Fruit fly (Drosophila melanogaster): ENCODE measurements around the gene CG32228.

CG32228 gene

dm6 chr3L:20296797-20297196, 31.2 kb downstream of the CG32228 start, which contains the start of gene FRG1 (continued):
- TF ChIP-seq knrl (GFP tag; IDR thresholded peaks at IDR 0.05; ENCODE audit: partially characterized antibody) (peak; percentile 64; the same call in 2 of the 3 replicates), ham (GFP tag; IDR thresholded peaks at IDR 0.05) (no peak), pzg (GFP tag; optimal IDR thresholded peaks at IDR 0.05) (peak; percentile 58), cad (GFP tag; optimal IDR thresholded peaks at IDR 0.05) (no peak), Sry-δ (GFP tag; optimal IDR thresholded peaks at IDR 0.05) (peak; percentile 64), Mrtf (GFP tag; IDR thresholded peaks at IDR 0.05) (no peak), fd3F (GFP tag; optimal IDR thresholded peaks at IDR 0.05) (no peak), Hr51 (GFP tag; optimal IDR thresholded peaks at IDR 0.05) (peak in 1 of 2 experiments; percentile 62), mam (GFP tag; optimal IDR thresholded peaks at IDR 0.05) (no peak), prd (optimal IDR thresholded peaks at IDR 0.05) (no peak), prd (GFP tag; IDR thresholded peaks at IDR 0.05) (no peak), gro (GFP tag; optimal IDR thresholded peaks at IDR 0.05) (no peak), Dll (GFP tag; IDR thresholded peaks at IDR 0.05; ENCODE audit: partially characterized antibody) (peak; percentile 76), mld (GFP tag; IDR thresholded peaks at IDR 0.05; ENCODE audit: partially characterized antibody) (peak; percentile 64; the same call in 2 of the 3 replicates), trem (tag; optimal IDR thresholded peaks at IDR 0.05) (peak; percentile 43), Scr (GFP tag; IDR thresholded peaks at IDR 0.05; ENCODE audit: partially characterized antibody) (peak; percentile 75), sna (GFP tag; IDR thresholded peaks at IDR 0.05; ENCODE audit: partially characterized antibody) (peak; percentile 61; the same call in 1 of the 2 replicates), CG2712 (tag; optimal IDR thresholded peaks at IDR 0.05) (peak; percentile 1), ems (GFP tag; optimal IDR thresholded peaks at IDR 0.05) (no peak), corto (GFP tag; optimal IDR thresholded peaks at IDR 0.05) (no peak), CG3838 (GFP tag; optimal IDR thresholded peaks at IDR 0.05) (peak; percentile 95), Bgb (GFP tag; IDR thresholded peaks at IDR 0.05; ENCODE audit: partially characterized antibody) (peak; percentile 85), BtbVII (GFP tag; optimal IDR thresholded peaks at IDR 0.05) (no peak), Lim3 (GFP tag; IDR thresholded peaks at IDR 0.05) (no peak), dysf (GFP tag; IDR thresholded peaks at IDR 0.05) (no peak), stwl (tag; optimal IDR thresholded peaks at IDR 0.05) (peak; percentile 84), inv (GFP tag; IDR thresholded peaks at IDR 0.05; ENCODE audit: partially characterized antibody) (peak; percentile 71), CG8924 (tag; optimal IDR thresholded peaks at IDR 0.05) (peak; percentile 35), CG42726 (GFP tag; IDR thresholded peaks at IDR 0.05; ENCODE audit: partially characterized antibody) (no peak; the same call in 1 of the 2 replicates), CG2129 (GFP tag; IDR thresholded peaks at IDR 0.05; ENCODE audit: partially characterized antibody) (peak; percentile 39; the same call in 1 of the 2 replicates), CG14860 (GFP tag; IDR thresholded peaks at IDR 0.05; ENCODE audit: partially characterized antibody) (peak; percentile 77), zfh1 (GFP tag; IDR thresholded peaks at IDR 0.05) (no peak), CG34376 (GFP tag; optimal IDR thresholded peaks at IDR 0.05) (no peak), pita (GFP tag; optimal IDR thresholded peaks at IDR 0.05) (peak; percentile 36), grau (tag; optimal IDR thresholded peaks at IDR 0.05) (peak; percentile 7), tna (GFP tag; IDR thresholded peaks at IDR 0.05; ENCODE audit: partially characterized antibody) (peak; percentile 60), Opbp (GFP tag; IDR thresholded peaks at IDR 0.05; ENCODE audit: partially characterized antibody) (peak; percentile 77; the same call in 2 of the 3 replicates), zen2 (GFP tag; IDR thresholded peaks at IDR 0.05; ENCODE audit: partially characterized antibody) (peak; percentile 47; the same call in 2 of the 3 replicates), CG13624 (GFP tag; optimal IDR thresholded peaks at IDR 0.05) (no peak), CG16813 (GFP tag; IDR thresholded peaks at IDR 0.05; ENCODE audit: partially characterized antibody) (peak; percentile 70), hbn (GFP tag; IDR thresholded peaks at IDR 0.05; ENCODE audit: partially characterized antibody) (peak; percentile 72), grn (GFP tag; optimal IDR thresholded peaks at IDR 0.05) (peak; percentile 83), CG15514 (GFP tag; optimal IDR thresholded peaks at IDR 0.05) (peak; percentile 31), Myb (GFP tag; optimal IDR thresholded peaks at IDR 0.05) (peak; percentile 7), Atf-2 (GFP tag; optimal IDR thresholded peaks at IDR 0.05) (no peak), gfzf (GFP tag; optimal IDR thresholded peaks at IDR 0.05) (peak; percentile 49), CG12659 (GFP tag; optimal IDR thresholded peaks at IDR 0.05) (peak; percentile 31), CG7963 (GFP tag; IDR thresholded peaks at IDR 0.05; ENCODE audit: partially characterized antibody) (peak; percentile 43; the same call in 2 of the 3 replicates)
